Worm (Caenorhabditis elegans): Measurements from ENCODE around the gene ist-1.

ist-1 gene

ce11 chrX:7176817-7177216 lies 50.4 kb downstream of the ist-1 start (continued):
- no peak for TF ChIP-seq mes-4 (tag; optimal IDR thresholded peaks at IDR 0.05)
- no peak for TF ChIP-seq madf-3 (GFP tag; IDR thresholded peaks at IDR 0.05)
- peak; percentile 32; the same call in 1 of the 2 replicates for TF ChIP-seq hmg-1.2 (GFP tag; IDR thresholded peaks at IDR 0.05)
- peak; percentile 35 for TF ChIP-seq F49E8.2 (tag; optimal IDR thresholded peaks at IDR 0.05; ENCODE audit: insufficient read depth)
- TF ChIP-seq unc-62 (GFP tag; optimal IDR thresholded peaks at IDR 0.05): no peak
- TF ChIP-seq aptf-3 (GFP tag; IDR thresholded peaks at IDR 0.05): no peak
- no peak for TF ChIP-seq lir-1 (GFP tag; conservative IDR thresholded peaks at IDR 0.05)
- peak; percentile 32 for TF ChIP-seq snpc-4 (GFP tag; optimal IDR thresholded peaks at IDR 0.05)
- TF ChIP-seq snpc-4 (tag; optimal IDR thresholded peaks at IDR 0.05): peak in 1 of 4 experiments; percentile 68
- TF ChIP-seq nfyb-1 (GFP tag; IDR thresholded peaks at IDR 0.05): no peak
- peak in 1 of 3 experiments; percentile 3 for TF ChIP-seq lin-35 (GFP tag; optimal IDR thresholded peaks at IDR 0.05)
- TF ChIP-seq tbp1 (GFP tag; optimal IDR thresholded peaks at IDR 0.05): peak; percentile 87
- TF ChIP-seq D2030.7 (GFP tag; IDR thresholded peaks at IDR 0.05): no peak
- TF ChIP-seq rec-8 (tag; optimal IDR thresholded peaks at IDR 0.05): peak in 1 of 2 experiments; percentile 20
- no peak for TF ChIP-seq F39B2.1 (GFP tag; IDR thresholded peaks at IDR 0.05)
- no peak for TF ChIP-seq B0035.1 (tag; optimal IDR thresholded peaks at IDR 0.05)
- TF ChIP-seq ztf-22 (GFP tag; optimal IDR thresholded peaks at IDR 0.05): no peak
- no peak for TF ChIP-seq cebp-1 (GFP tag; IDR thresholded peaks at IDR 0.05)
- TF ChIP-seq cebp-1 (tag; optimal IDR thresholded peaks at IDR 0.05): no peak

- TF ChIP-seq egl-18 (GFP tag; IDR thresholded peaks at IDR 0.05): no peak
- no peak for TF ChIP-seq F10E7.11 (tag; optimal IDR thresholded peaks at IDR 0.05)
- TF ChIP-seq ceh-40 (GFP tag; IDR thresholded peaks at IDR 0.05): no peak
Observed at ce11 chrX:7177341-7177740, 50.9 kb downstream of the ist-1 start, which contains the start of gene F43E12.1. Gene F43E12.1, plus strand, starts transcription at chrX:7177641.

ce11 chrX:7181627-7182026 lies 55.2 kb downstream of the ist-1 start:
- no peak for TF ChIP-seq K12H6.12 (tag; optimal IDR thresholded peaks at IDR 0.05)
- TF ChIP-seq rcor-1 (GFP tag; IDR thresholded peaks at IDR 0.05): no peak; the same call in none of the 2 replicates
- TF ChIP-seq ztf-22 (GFP tag; optimal IDR thresholded peaks at IDR 0.05): peak; percentile 64
- TF ChIP-seq zfh-2 (GFP tag; conservative IDR thresholded peaks at IDR 0.05): no peak
- TF ChIP-seq attf-6 (GFP tag; IDR thresholded peaks at IDR 0.05): no peak
- TF ChIP-seq mcd-1 (GFP tag; IDR thresholded peaks at IDR 0.05): no peak
- no peak for TF ChIP-seq aptf-3 (GFP tag; IDR thresholded peaks at IDR 0.05)
- TF ChIP-seq Y53F4B.3 (GFP tag; IDR thresholded peaks at IDR 0.05): no peak
- TF ChIP-seq lin-54 (GFP tag; optimal IDR thresholded peaks at IDR 0.05): no peak
- TF ChIP-seq cebp-2 (GFP tag; IDR thresholded peaks at IDR 0.05): 0 out of 2 replicates have a peak, but pooled peaks have one; percentile 10
- TF ChIP-seq tlf-1 (GFP tag; optimal IDR thresholded peaks at IDR 0.05): peak; percentile 96
- TF ChIP-seq unc-130 (GFP tag; optimal IDR thresholded peaks at IDR 0.05): no peak
- TF ChIP-seq lag-1 (GFP tag; IDR thresholded peaks at IDR 0.05): no peak
- TF ChIP-seq T26A5.8 (tag; optimal IDR thresholded peaks at IDR 0.05): no peak
- TF ChIP-seq egl-44 (GFP tag; IDR thresholded peaks at IDR 0.05): peak; percentile 74
- peak; percentile 93 for TF ChIP-seq K11D2.4 (GFP tag; IDR thresholded peaks at IDR 0.05)
- TF ChIP-seq madf-10 (tag; optimal IDR thresholded peaks at IDR 0.05): peak; percentile 77
- TF ChIP-seq gei-17 (GFP tag; optimal IDR thresholded peaks at IDR 0.05): peak; percentile 96
- no peak for TF ChIP-seq hlh-12 (tag; optimal IDR thresholded peaks at IDR 0.05)
- no peak for TF ChIP-seq ztf-25 (GFP tag; IDR thresholded peaks at IDR 0.05)
- TF ChIP-seq rec-8 (tag; optimal IDR thresholded peaks at IDR 0.05): no peak
- peak in 1 of 3 experiments; percentile 89 for TF ChIP-seq lin-35 (GFP tag; optimal IDR thresholded peaks at IDR 0.05)
- TF ChIP-seq hmg-20 (GFP tag; IDR thresholded peaks at IDR 0.05): peak; percentile 92
- TF ChIP-seq zim-3 (tag; optimal IDR thresholded peaks at IDR 0.05): no peak
- peak; percentile 92 for TF ChIP-seq ZK185.1 (tag; optimal IDR thresholded peaks at IDR 0.05; ENCODE audit: poor library complexity, severe bottlenecking)
- TF ChIP-seq ztf-3 (GFP tag; optimal IDR thresholded peaks at IDR 0.05): peak; percentile 59
- TF ChIP-seq attf-5 (GFP tag; optimal IDR thresholded peaks at IDR 0.05): no peak
- no peak; the same call in 1 of the 2 replicates for TF ChIP-seq let-526 (GFP tag; IDR thresholded peaks at IDR 0.05)
- peak; percentile 66; the same call in 1 of the 2 replicates for TF ChIP-seq hmg-1.2 (GFP tag; IDR thresholded peaks at IDR 0.05)

All from whole organism, young adult.